Worm (Caenorhabditis elegans): ENCODE measurements around the gene ecps-2.

ce11 chrIII:10460427-10461163 is 17.7 kb downstream of the ecps-2 start, which contains the start of gene ecps-1:
- TF ChIP-seq mdl-1 (tag; optimal IDR thresholded peaks at IDR 0.05) (peak; percentile 32), zag-1 (tag; optimal IDR thresholded peaks at IDR 0.05) (peak; percentile 9), nhr-11 (tag; optimal IDR thresholded peaks at IDR 0.05) (peak; percentile 45), snpc-4 (tag; optimal IDR thresholded peaks at IDR 0.05) (peak; percentile 68), lin-15B (tag; optimal IDR thresholded peaks at IDR 0.05) (peak; percentile 93), sea-2 (GFP tag; optimal IDR thresholded peaks at IDR 0.05) (no peak), ztf-11 (tag; optimal IDR thresholded peaks at IDR 0.05) (no peak), nhr-77 (tag; optimal IDR thresholded peaks at IDR 0.05) (no peak), nhr-28 (tag; optimal IDR thresholded peaks at IDR 0.05) (no peak), lin-39 (tag; optimal IDR thresholded peaks at IDR 0.05) (peak; percentile 32), elt-3 (tag; optimal IDR thresholded peaks at IDR 0.05) (no peak), unc-39 (tag; optimal IDR thresholded peaks at IDR 0.05) (no peak), unc-62 (GFP tag; optimal IDR thresholded peaks at IDR 0.05) (peak; percentile 12)
